Worm (Caenorhabditis elegans): ENCODE measurements around the gene elks-1.

The elks-1 gene

DNA sequence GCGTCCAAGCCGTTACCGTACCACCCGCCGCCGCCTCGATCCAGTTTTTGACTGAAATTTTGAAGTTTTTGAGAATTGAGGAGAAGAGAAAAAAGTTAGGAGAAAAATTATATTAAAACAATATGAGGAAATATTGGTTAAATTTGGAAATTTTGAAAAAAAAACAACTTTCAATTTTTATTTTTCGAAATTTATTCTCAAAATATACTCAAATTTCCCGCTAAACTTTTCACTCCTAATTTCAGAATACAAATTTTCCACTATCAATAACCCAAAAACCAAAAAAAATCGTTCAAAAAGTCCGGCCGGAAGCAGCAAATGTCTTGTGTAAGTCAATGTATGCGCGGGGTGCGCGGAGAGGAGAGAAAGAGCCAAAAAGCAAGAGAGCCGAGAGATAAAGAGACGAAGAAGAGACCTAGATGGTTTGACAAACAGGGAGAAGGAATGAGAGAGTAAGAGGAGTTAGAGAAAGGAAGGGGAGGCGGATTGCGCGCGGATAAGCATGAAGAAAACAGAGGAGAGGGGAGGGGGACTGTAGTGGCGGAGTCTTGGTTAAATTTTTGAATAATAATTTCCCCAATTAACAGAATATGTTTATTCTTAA, at the start of gene elks-1:
Gene elks-1 (minus strand): TSS at position 51 of the 604 bp plus-strand sequence.
- peak; percentile 7 for TF ChIP-seq blmp-1 (tag; optimal IDR thresholded peaks at IDR 0.05)
- TF ChIP-seq ceh-82 (tag; optimal IDR thresholded peaks at IDR 0.05) = peak in 1 of 3 experiments; percentile 32
- no peak for TF ChIP-seq mdl-1 (tag; optimal IDR thresholded peaks at IDR 0.05)
- peak in 1 of 2 experiments; percentile 21 for TF ChIP-seq lsy-2 (tag; optimal IDR thresholded peaks at IDR 0.05)
- TF ChIP-seq tlp-1 (tag; optimal IDR thresholded peaks at IDR 0.05) = no peak
- peak; percentile 19 for TF ChIP-seq lin-14 (GFP tag; optimal IDR thresholded peaks at IDR 0.05)
- peak; percentile 42 to 57 for TF ChIP-seq efl-1 (optimal IDR thresholded peaks at IDR 0.05)
- peak in 1 of 2 experiments; percentile 75 for TF ChIP-seq efl-1 (GFP tag; optimal IDR thresholded peaks at IDR 0.05 in 1 of 2)

DNA sequence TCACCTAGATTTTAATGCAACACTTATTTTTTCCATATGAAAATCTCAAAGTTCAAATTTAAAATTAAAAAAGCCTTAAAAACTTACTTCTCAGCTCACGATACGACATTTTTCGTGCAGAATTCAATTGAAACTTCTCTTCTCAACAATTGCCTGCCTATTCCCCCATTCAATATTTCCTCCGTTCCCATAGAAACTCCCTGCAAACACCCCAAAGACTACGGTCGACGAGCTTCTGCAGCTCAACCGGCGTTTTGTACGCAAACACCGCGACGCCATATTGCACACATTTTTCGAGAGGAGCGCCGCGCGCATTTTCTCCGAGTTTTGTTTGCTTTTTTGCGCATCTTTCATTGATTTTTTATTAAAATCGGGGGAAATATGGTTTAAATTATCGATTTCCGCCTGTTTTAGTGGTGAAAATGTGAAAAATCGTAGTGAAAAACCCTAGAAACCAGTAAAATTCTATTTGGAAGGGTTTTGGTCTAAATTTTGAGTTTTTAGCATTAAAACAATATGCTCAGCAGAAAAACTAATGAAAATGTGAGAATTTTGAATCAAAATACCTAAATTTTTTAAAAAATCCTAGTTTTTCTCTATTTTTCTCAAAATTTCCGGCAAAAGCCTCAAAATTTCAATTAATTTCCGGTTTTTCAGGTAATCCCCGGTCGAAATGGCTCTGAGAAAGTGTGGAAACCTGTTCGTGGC, 49.3 kb upstream of the elks-1 start, which contains the start of the genes dyf-3 and pdhb-1:
Gene dyf-3 (minus strand): TSS at position 217 of the 708 bp plus-strand sequence.
Gene pdhb-1 (plus strand): TSS at position 658 of the 708 bp plus-strand sequence.
- no peak for TF ChIP-seq isw-1 (GFP tag; IDR thresholded peaks at IDR 0.05)
- peak; percentile 92 for TF ChIP-seq F16B12.6 (tag; optimal IDR thresholded peaks at IDR 0.05)
- TF ChIP-seq dsc-1 (tag; optimal IDR thresholded peaks at IDR 0.05) = peak; percentile 16
- peak in 1 of 3 experiments; percentile 48 for TF ChIP-seq ceh-82 (tag; optimal IDR thresholded peaks at IDR 0.05)
- TF ChIP-seq unc-130 (tag; optimal IDR thresholded peaks at IDR 0.05) = peak; percentile 23
- no peak for TF ChIP-seq ces-1 (GFP tag; optimal IDR thresholded peaks at IDR 0.05)
- TF ChIP-seq ztf-4 (tag; optimal IDR thresholded peaks at IDR 0.05) = no peak
- peak; percentile 29 for TF ChIP-seq nhr-77 (tag; optimal IDR thresholded peaks at IDR 0.05)
- no peak for TF ChIP-seq nhr-84 (tag; optimal IDR thresholded peaks at IDR 0.05)
- TF ChIP-seq mdl-1 (tag; optimal IDR thresholded peaks at IDR 0.05) = peak in 1 of 2 experiments; percentile 37
- peak; percentile 37 to 56 (median 48) for TF ChIP-seq dpl-1 (GFP tag; optimal IDR thresholded peaks at IDR 0.05)
- TF ChIP-seq efl-1 (optimal IDR thresholded peaks at IDR 0.05) = peak; percentile 46 to 61
- peak; percentile 56 to 94 for TF ChIP-seq efl-1 (GFP tag; optimal IDR thresholded peaks at IDR 0.05 in 1 of 2)
- TF ChIP-seq snu-23 (GFP tag; optimal IDR thresholded peaks at IDR 0.05) = peak; percentile 38
- peak; percentile 10 for TF ChIP-seq xbp-1 (tag; optimal IDR thresholded peaks at IDR 0.05)
- TF ChIP-seq fkh-8 (tag; optimal IDR thresholded peaks at IDR 0.05) = peak; percentile 54
- peak; percentile 11 for TF ChIP-seq unc-86 (tag; optimal IDR thresholded peaks at IDR 0.05)
- TF ChIP-seq lin-35 (GFP tag; optimal IDR thresholded peaks at IDR 0.05) = peak; percentile 26 to 59
- TF ChIP-seq nhr-85 (tag) = peak; percentile 69
- TF ChIP-seq fkh-10 (GFP tag; optimal IDR thresholded peaks at IDR 0.05) = peak; percentile 4
- peak; percentile 40 for TF ChIP-seq mep-1 (tag; optimal IDR thresholded peaks at IDR 0.05)
- peak; percentile 88 to 97 for TF ChIP-seq lsy-2 (tag; optimal IDR thresholded peaks at IDR 0.05)
- no peak for TF ChIP-seq vab-15 (tag; optimal IDR thresholded peaks at IDR 0.05)
- TF ChIP-seq tbx-2 (tag; optimal IDR thresholded peaks at IDR 0.05) = peak; percentile 41

DNA sequence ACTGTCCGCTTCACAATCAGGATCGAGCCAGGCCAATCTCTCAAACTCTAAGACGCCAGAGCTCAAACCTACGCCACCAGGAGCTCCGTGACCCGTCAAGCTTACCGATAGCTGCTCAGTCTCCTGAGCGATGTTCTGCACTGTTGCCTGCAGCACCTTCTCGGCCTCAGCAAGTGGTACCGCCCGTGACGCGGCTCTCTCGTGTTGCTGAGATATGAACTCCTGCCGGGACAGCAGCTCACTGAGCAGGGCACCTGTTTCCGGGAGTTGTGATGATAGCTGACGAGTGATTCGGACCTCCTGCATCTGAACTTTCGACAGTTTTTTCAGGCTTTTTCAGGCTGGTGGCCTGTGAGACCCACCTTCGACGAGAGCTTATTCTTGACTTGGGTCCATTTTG, 48.3 kb upstream of the elks-1 start:
- TF ChIP-seq lin-35 (GFP tag; optimal IDR thresholded peaks at IDR 0.05) (no peak), ets-5 (GFP tag; IDR thresholded peaks at IDR 0.05) (no peak), unc-86 (tag; optimal IDR thresholded peaks at IDR 0.05) (no peak), lin-15B (tag; optimal IDR thresholded peaks at IDR 0.05) (no peak)

DNA sequence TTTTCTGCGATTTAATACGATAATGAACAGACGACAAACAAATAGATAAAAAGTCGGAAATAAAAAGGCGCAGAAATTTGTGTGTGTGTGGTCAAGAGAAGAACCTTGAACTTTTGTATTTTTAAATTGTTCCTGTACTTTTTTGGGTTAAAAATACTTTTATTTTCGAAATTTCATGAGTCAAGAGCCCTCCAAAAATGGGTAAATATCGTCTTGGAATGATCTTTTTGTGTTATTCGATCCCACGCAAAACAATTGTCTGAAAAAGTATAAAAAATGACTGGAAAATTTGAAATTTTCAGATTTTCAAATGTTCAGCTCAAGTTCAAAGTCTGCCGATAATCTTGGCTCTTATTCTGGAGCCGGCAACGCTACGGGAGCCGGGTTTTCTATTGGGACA, 45.8 kb upstream of the elks-1 start, which contains the start of gene C04C3.14:
Gene C04C3.14 (plus strand): TSS at position 301 of the 400 bp plus-strand sequence.
- TF ChIP-seq Y116A8C.19 (tag; optimal IDR thresholded peaks at IDR 0.05; ENCODE audit: borderline replicate concordance) (no peak), irx-1 (tag; optimal IDR thresholded peaks at IDR 0.05) (no peak), tlp-1 (tag; optimal IDR thresholded peaks at IDR 0.05) (no peak), egl-13 (tag; optimal IDR thresholded peaks at IDR 0.05) (no peak), jun-1 (tag; optimal IDR thresholded peaks at IDR 0.05) (no peak), mef-2 (tag; optimal IDR thresholded peaks at IDR 0.05) (no peak), nhr-12 (tag; optimal IDR thresholded peaks at IDR 0.05) (no peak), lsy-2 (tag; optimal IDR thresholded peaks at IDR 0.05) (no peak), lir-3 (tag; optimal IDR thresholded peaks at IDR 0.05; ENCODE audit: poor library complexity) (no peak), vab-15 (tag; optimal IDR thresholded peaks at IDR 0.05) (no peak), C16A3.4 (tag; optimal IDR thresholded peaks at IDR 0.05) (no peak), alr-1 (tag; optimal IDR thresholded peaks at IDR 0.05; ENCODE audit: borderline replicate concordance) (no peak), tbx-2 (tag; optimal IDR thresholded peaks at IDR 0.05) (no peak), grh-1 (GFP tag; IDR thresholded peaks at IDR 0.05) (no peak), fos-1 (tag; optimal IDR thresholded peaks at IDR 0.05) (no peak), lin-39 (tag; optimal IDR thresholded peaks at IDR 0.05) (no peak), ztf-11 (tag; optimal IDR thresholded peaks at IDR 0.05) (no peak), swsn-7 (tag; optimal IDR thresholded peaks at IDR 0.05) (no peak), aha-1 (tag; optimal IDR thresholded peaks at IDR 0.05) (no peak), nhr-19 (GFP tag; conservative IDR thresholded peaks at IDR 0.05) (no peak)
